Worm (Caenorhabditis elegans): ENCODE results near the gene fbxa-141.

The fbxa-141 gene

ce11 chrX:14480248-14480647 is 32.5 kb downstream of the fbxa-141 start, which contains the start of gene gfi-3 (continued):
- TF ChIP-seq ceh-82 (tag; optimal IDR thresholded peaks at IDR 0.05) (no peak), sma-3 (GFP tag; optimal IDR thresholded peaks at IDR 0.05) (peak; percentile 84), gmeb-1 (tag; optimal IDR thresholded peaks at IDR 0.05) (peak; percentile 79), skn-1 (tag; optimal IDR thresholded peaks at IDR 0.05) (no peak), blmp-1 (tag; optimal IDR thresholded peaks at IDR 0.05; ENCODE audit: insufficient read depth) (peak; percentile 25), mdl-1 (tag; optimal IDR thresholded peaks at IDR 0.05) (peak; percentile 0 to 48), ztf-4 (tag; optimal IDR thresholded peaks at IDR 0.05) (peak; percentile 36), ztf-11 (tag; optimal IDR thresholded peaks at IDR 0.05) (no peak), alr-1 (tag; optimal IDR thresholded peaks at IDR 0.05) (no peak), sma-9 (GFP tag; optimal IDR thresholded peaks at IDR 0.05) (peak; percentile 84), sma-9 (tag; optimal IDR thresholded peaks at IDR 0.05) (no peak), egl-27 (tag; optimal IDR thresholded peaks at IDR 0.05) (peak; percentile 77), mbf-1 (tag; optimal IDR thresholded peaks at IDR 0.05) (no peak)

ce11 chrX:14478743-14479428 is 33.8 kb downstream of the fbxa-141 start, which contains the start of gene M163.11:
Gene M163.11, plus strand, starts transcription at chrX:14479378.
- TF ChIP-seq fos-1 (tag; optimal IDR thresholded peaks at IDR 0.05) (peak; percentile 12), gmeb-1 (tag; optimal IDR thresholded peaks at IDR 0.05) (peak; percentile 35), unc-39 (tag; optimal IDR thresholded peaks at IDR 0.05) (no peak), lin-11 (tag; optimal IDR thresholded peaks at IDR 0.05) (no peak), crh-2 (tag; optimal IDR thresholded peaks at IDR 0.05) (peak; percentile 40), sma-3 (GFP tag; optimal IDR thresholded peaks at IDR 0.05) (peak; percentile 57), skn-1 (tag; optimal IDR thresholded peaks at IDR 0.05) (no peak), lin-13 (GFP tag; optimal IDR thresholded peaks at IDR 0.05) (no peak), mdl-1 (tag; optimal IDR thresholded peaks at IDR 0.05) (no peak), F13H6.1 (tag; optimal IDR thresholded peaks at IDR 0.05) (peak; percentile 1), nhr-21 (tag; optimal IDR thresholded peaks at IDR 0.05) (peak; percentile 27), nhr-25 (tag; optimal IDR thresholded peaks at IDR 0.05) (no peak), nhr-129 (tag; optimal IDR thresholded peaks at IDR 0.05) (peak; percentile 1), lsy-2 (tag; optimal IDR thresholded peaks at IDR 0.05) (peak in 1 of 2 experiments; percentile 11), ztf-1 (GFP tag; conservative IDR thresholded peaks at IDR 0.05) (no peak), lin-39 (tag; optimal IDR thresholded peaks at IDR 0.05) (no peak), sma-9 (GFP tag; optimal IDR thresholded peaks at IDR 0.05) (peak; percentile 4), sma-9 (tag; optimal IDR thresholded peaks at IDR 0.05) (no peak), nhr-12 (tag; optimal IDR thresholded peaks at IDR 0.05) (no peak), elt-1 (tag; optimal IDR thresholded peaks at IDR 0.05) (no peak), nhr-77 (tag; optimal IDR thresholded peaks at IDR 0.05) (no peak), R02D3.7 (tag; optimal IDR thresholded peaks at IDR 0.05) (no peak), ztf-11 (tag; optimal IDR thresholded peaks at IDR 0.05) (no peak), nhr-237 (tag; optimal IDR thresholded peaks at IDR 0.05) (no peak), ZK546.5 (tag; optimal IDR thresholded peaks at IDR 0.05) (no peak), ceh-82 (tag; optimal IDR thresholded peaks at IDR 0.05) (no peak)

- TF ChIP-seq mab-5 (tag; optimal IDR thresholded peaks at IDR 0.05): no peak
- TF ChIP-seq nhr-25 (tag; optimal IDR thresholded peaks at IDR 0.05): no peak
- TF ChIP-seq lin-11 (tag; optimal IDR thresholded peaks at IDR 0.05): no peak
- TF ChIP-seq lin-13 (GFP tag; optimal IDR thresholded peaks at IDR 0.05): peak; percentile 4
- no peak for TF ChIP-seq nhr-11 (tag; optimal IDR thresholded peaks at IDR 0.05)
- no peak for TF ChIP-seq crh-2 (tag; optimal IDR thresholded peaks at IDR 0.05)
- TF ChIP-seq elt-3 (tag; optimal IDR thresholded peaks at IDR 0.05): no peak
- no peak for TF ChIP-seq ama-1 (optimal IDR thresholded peaks at IDR 0.05)
- TF ChIP-seq unc-39 (tag; optimal IDR thresholded peaks at IDR 0.05): no peak
- no peak for TF ChIP-seq Y55F3AM.14 (GFP tag; optimal IDR thresholded peaks at IDR 0.05)
- no peak for TF ChIP-seq F13H6.1 (tag; optimal IDR thresholded peaks at IDR 0.05)
- TF ChIP-seq nhr-21 (tag; optimal IDR thresholded peaks at IDR 0.05): peak; percentile 20
- TF ChIP-seq unc-55 (GFP tag; optimal IDR thresholded peaks at IDR 0.05): peak; percentile 88
- no peak for TF ChIP-seq peb-1 (tag; optimal IDR thresholded peaks at IDR 0.05)
- TF ChIP-seq mbf-1 (tag; optimal IDR thresholded peaks at IDR 0.05): no peak
- no peak for TF ChIP-seq sem-4 (tag; optimal IDR thresholded peaks at IDR 0.05)
- TF ChIP-seq nhr-10 (tag; optimal IDR thresholded peaks at IDR 0.05): no peak
- no peak for TF ChIP-seq aly-2 (tag; optimal IDR thresholded peaks at IDR 0.05)
- no peak for TF ChIP-seq ceh-16 (tag; optimal IDR thresholded peaks at IDR 0.05)
- TF ChIP-seq zag-1 (tag; optimal IDR thresholded peaks at IDR 0.05): no peak
- no peak for TF ChIP-seq skn-1 (tag; optimal IDR thresholded peaks at IDR 0.05)
- no peak for TF ChIP-seq nhr-77 (tag; optimal IDR thresholded peaks at IDR 0.05)
- TF ChIP-seq ztf-4 (tag; optimal IDR thresholded peaks at IDR 0.05): no peak
- TF ChIP-seq sma-9 (GFP tag; optimal IDR thresholded peaks at IDR 0.05): peak; percentile 65
- TF ChIP-seq sma-9 (tag; optimal IDR thresholded peaks at IDR 0.05): no peak
- no peak for TF ChIP-seq sma-3 (GFP tag; optimal IDR thresholded peaks at IDR 0.05)
- no peak for TF ChIP-seq ceh-82 (tag; optimal IDR thresholded peaks at IDR 0.05)
- TF ChIP-seq nhr-23 (tag; optimal IDR thresholded peaks at IDR 0.05): no peak
- TF ChIP-seq fos-1 (tag; optimal IDR thresholded peaks at IDR 0.05): no peak
- TF ChIP-seq gmeb-1 (tag; optimal IDR thresholded peaks at IDR 0.05): no peak
- no peak for TF ChIP-seq unc-62 (GFP tag; optimal IDR thresholded peaks at IDR 0.05)
- TF ChIP-seq dmd-4 (tag; optimal IDR thresholded peaks at IDR 0.05): no peak
- peak; percentile 98 for TF ChIP-seq snpc-4 (tag; optimal IDR thresholded peaks at IDR 0.05)
- TF ChIP-seq lsy-2 (tag; optimal IDR thresholded peaks at IDR 0.05): peak; percentile 28 to 54
- TF ChIP-seq nhr-129 (tag; optimal IDR thresholded peaks at IDR 0.05): no peak
- TF ChIP-seq elt-1 (tag; optimal IDR thresholded peaks at IDR 0.05): no peak
These were observed 34.5 kb downstream of the fbxa-141 start for ce11 chrX:14478193-14478592.

All from whole organism, L2 larva.